Worm (Caenorhabditis elegans) whole organism, L2 larva: ENCODE results near the gene F55A11.1.

ENCODE experiments used
- nhr-10 ChIP-seq: sonication (generic microtip); optimal IDR thresholded peaks from 2 replicates; lab custom pipeline; 2017; ENCODE audit warnings: missing biosample characterization, missing genetic modification characterization
- nhr-77 ChIP-seq: fragments of 150-350 bp; optimal IDR thresholded peaks from 2 replicates; lab custom pipeline; 2014; ENCODE audit warnings: missing biosample characterization, missing genetic modification characterization

DNA sequence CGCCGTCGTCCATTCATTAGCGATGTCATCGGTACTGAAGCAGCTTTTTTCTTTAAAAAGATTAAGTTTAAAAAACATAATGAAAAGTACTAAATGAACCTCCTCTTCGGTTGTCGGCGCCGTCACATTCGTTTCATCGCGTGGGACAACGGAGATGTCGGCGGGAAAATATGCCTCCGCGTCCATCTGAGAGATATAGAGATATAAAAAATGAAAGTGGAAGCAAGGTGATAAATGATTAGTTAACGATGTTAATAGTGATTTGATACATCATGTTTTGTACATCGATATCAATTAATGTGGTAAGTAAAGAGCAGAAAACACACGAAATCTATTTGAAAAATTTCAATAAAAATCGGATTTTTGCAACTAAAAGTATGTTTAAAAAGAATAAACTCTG lies 23.1 kb upstream of the F55A11.1 start, which contains the start of gene F55A11.7:
- TF ChIP-seq nhr-10 (tag; lab: Kevin White, UChicago): no peak
- TF ChIP-seq nhr-77 (tag; lab: Kevin White, UChicago): no peak
